Worm (Caenorhabditis elegans) whole organism, L1 larva: Measurements from ENCODE around the gene F32H5.4.
A peak's percentile ranks its signal among the peaks of the same experiment; 100 is the strongest.

ENCODE experiments used
- C16A3.4 ChIP-seq: fragments of 150-350 bp; optimal IDR thresholded peaks from 2 replicates; lab custom pipeline; 2014; ENCODE audit warnings: missing biosample characterization, missing genetic modification characterization
- F16B12.6 ChIP-seq: fragments of 150-350 bp; optimal IDR thresholded peaks from 2 replicates; lab custom pipeline; 2014; ENCODE audit warnings: missing biosample characterization, missing genetic modification characterization
- Y116A8C.19 ChIP-seq: sonication (generic microtip); optimal IDR thresholded peaks from 2 replicates; lab custom pipeline; 2016; ENCODE audit warnings: missing compliant biosample characterization, missing genetic modification characterization, borderline replicate concordance
- aha-1 ChIP-seq: fragments of 150-350 bp; optimal IDR thresholded peaks from 2 replicates; lab custom pipeline; 2014; ENCODE audit warnings: missing biosample characterization, missing genetic modification characterization
- alr-1 ChIP-seq: fragments of 200-800 bp; sonication (Bioruptor generic); optimal IDR thresholded peaks from 2 replicates; lab custom pipeline; 2018; ENCODE audit warnings: borderline replicate concordance, mild to moderate bottlenecking, missing genetic modification characterization, missing compliant biosample characterization
- blmp-1 ChIP-seq: fragments of 150-350 bp; optimal IDR thresholded peaks from 2 replicates; lab custom pipeline; 2014; ENCODE audit warnings: missing biosample characterization, missing genetic modification characterization
- ceh-8 ChIP-seq: fragments of 200-800 bp; sonication (Bioruptor generic); optimal IDR thresholded peaks from 2 replicates; lab custom pipeline; 2018; ENCODE audit warnings: mild to moderate bottlenecking, missing genetic modification characterization, moderate library complexity, missing compliant biosample characterization
- ceh-82 ChIP-seq, 3 experiments: fragments of 150-350 bp in 1 of 3; sonication (generic microtip) in 2 of 3; optimal IDR thresholded peaks; 2 replicates each; lab custom pipeline; 2014 to 2017; ENCODE audit warnings: missing biosample characterization in 3 of 3, missing genetic modification characterization in 3 of 3
- ceh-88 ChIP-seq: fragments of 200-800 bp; sonication (Bioruptor generic); IDR thresholded peaks from 2 replicates; pipeline ENCODE4 v1.3.6; 2022; ENCODE audit warnings: missing genetic modification characterization, missing compliant biosample characterization
- ces-1 ChIP-seq: fragments of 150-350 bp; optimal IDR thresholded peaks from 2 replicates; lab custom pipeline; 2014; ENCODE audit warnings: missing biosample characterization, missing genetic modification reagents, missing genetic modification characterization
- efl-3 ChIP-seq: fragments of 200-800 bp; sonication (Bioruptor generic); optimal IDR thresholded peaks from 2 replicates; lab custom pipeline; 2018; ENCODE audit warnings: mild to moderate bottlenecking, missing genetic modification characterization, missing compliant biosample characterization
- egl-13 ChIP-seq: sonication (generic microtip); optimal IDR thresholded peaks from 2 replicates; lab custom pipeline; 2016; ENCODE audit warnings: missing genotype, missing genetic modification reagents, missing genetic modification characterization, missing compliant biosample characterization
- egl-27 ChIP-seq, 2 experiments: fragments of 150-350 bp in 1 of 2; sonication (generic microtip); optimal IDR thresholded peaks; 3 replicates each; lab custom pipeline; 2017 to 2018; ENCODE audit warnings: missing biosample characterization in 2 of 2, missing genetic modification characterization in 2 of 2, missing genetic modification reagents in 2 of 2
- fkh-10 ChIP-seq: sonication (generic microtip); optimal IDR thresholded peaks from 2 replicates; lab custom pipeline; 2017; ENCODE audit warnings: missing biosample characterization, missing genetic modification reagents, missing genetic modification characterization
- fkh-4 ChIP-seq: sonication (generic microtip); optimal IDR thresholded peaks from 2 replicates; lab custom pipeline; 2016; ENCODE audit warnings: missing compliant biosample characterization, missing genetic modification characterization, borderline replicate concordance
- hpl-2 ChIP-seq: fragments of 150-350 bp; optimal IDR thresholded peaks from 2 replicates; lab custom pipeline; 2014; ENCODE audit warnings: missing biosample characterization, missing genetic modification reagents, missing genetic modification characterization
- isw-1 ChIP-seq: fragments of 200-800 bp; sonication (Bioruptor generic); IDR thresholded peaks from 2 replicates; pipeline ENCODE4 v1.3.6; 2022; ENCODE audit warnings: missing genetic modification characterization, missing compliant biosample characterization
- lin-14 ChIP-seq: fragments of 200-800 bp; sonication (Bioruptor generic); optimal IDR thresholded peaks from 2 replicates; lab custom pipeline; 2018; ENCODE audit warnings: mild to moderate bottlenecking, missing genetic modification characterization, moderate library complexity, missing compliant biosample characterization
- lin-15B ChIP-seq: fragments of 150-350 bp; sonication (generic microtip); optimal IDR thresholded peaks from 3 replicates; lab custom pipeline; 2014; ENCODE audit warnings: missing biosample characterization, missing genetic modification characterization
- lsy-2 ChIP-seq, 2 experiments: fragments of 150-350 bp; optimal IDR thresholded peaks; 2 replicates each; lab custom pipeline; 2014; ENCODE audit warnings: missing biosample characterization in 2 of 2, missing genetic modification characterization in 2 of 2
- mab-9 ChIP-seq: fragments of 200-800 bp; sonication (Bioruptor generic); IDR thresholded peaks from 2 replicates; pipeline ENCODE4 v1.3.6; 2022; ENCODE audit warnings: missing genetic modification reagents, missing genetic modification characterization, missing compliant biosample characterization
- mdl-1 ChIP-seq, 2 experiments: fragments of 150-350 bp; optimal IDR thresholded peaks; 2 replicates each; lab custom pipeline; 2014 to 2017; ENCODE audit warnings: missing biosample characterization in 2 of 2, missing genetic modification characterization in 2 of 2, inconsistent platforms in 1 of 2
- mef-2 ChIP-seq: fragments of 150-350 bp; optimal IDR thresholded peaks from 2 replicates; lab custom pipeline; 2014; ENCODE audit warnings: missing biosample characterization, missing genetic modification characterization
- mep-1 ChIP-seq: fragments of 150-350 bp; optimal IDR thresholded peaks from 2 replicates; lab custom pipeline; 2014; ENCODE audit warnings: missing biosample characterization, missing genetic modification characterization
- nhr-11 ChIP-seq: fragments of 150-350 bp; optimal IDR thresholded peaks from 2 replicates; lab custom pipeline; 2014; ENCODE audit warnings: missing biosample characterization, missing genetic modification characterization
- nhr-12 ChIP-seq: sonication (generic microtip); optimal IDR thresholded peaks from 2 replicates; lab custom pipeline; 2017; ENCODE audit warnings: missing biosample characterization, missing genetic modification characterization
- nhr-19 ChIP-seq: fragments of 200-800 bp; sonication (Bioruptor generic); conservative IDR thresholded peaks from 2 replicates; pipeline ENCODE4 v1.3.6; 2022; ENCODE audit warnings: missing genetic modification characterization, missing compliant biosample characterization
- nhr-20 ChIP-seq: sonication (generic microtip); optimal IDR thresholded peaks from 2 replicates; lab custom pipeline; 2016; ENCODE audit warnings: mild to moderate bottlenecking, missing genetic modification characterization, missing compliant biosample characterization
- nhr-47 ChIP-seq: sonication (generic microtip); optimal IDR thresholded peaks from 2 replicates; lab custom pipeline; 2016; ENCODE audit warnings: mild to moderate bottlenecking, missing genetic modification characterization, moderate library complexity, missing compliant biosample characterization
- nhr-71 ChIP-seq: sonication (generic microtip); optimal IDR thresholded peaks from 2 replicates; lab custom pipeline; 2016; ENCODE audit warnings: mild to moderate bottlenecking, missing genetic modification characterization, moderate library complexity, missing compliant biosample characterization
- nhr-76 ChIP-seq: sonication (generic microtip); optimal IDR thresholded peaks from 2 replicates; lab custom pipeline; 2017; ENCODE audit warnings: missing biosample characterization, missing genetic modification characterization
- nhr-77 ChIP-seq: fragments of 150-350 bp; optimal IDR thresholded peaks from 2 replicates; lab custom pipeline; 2014; ENCODE audit warnings: missing biosample characterization, missing genetic modification characterization
- nhr-84 ChIP-seq: sonication (generic microtip); optimal IDR thresholded peaks from 2 replicates; lab custom pipeline; 2017; ENCODE audit warnings: missing biosample characterization, missing genetic modification characterization
- nhr-85 ChIP-seq: sonication (generic microtip); peaks from one replicate; lab custom pipeline; 2016; ENCODE audit warnings: missing genetic modification characterization, inconsistent platforms, missing compliant biosample characterization
- nhr-90 ChIP-seq: sonication (generic microtip); optimal IDR thresholded peaks from 2 replicates; lab custom pipeline; 2016; ENCODE audit warnings: mild to moderate bottlenecking, missing genetic modification characterization, missing compliant biosample characterization; ENCODE audit not compliant: poor library complexity
- pax-3 ChIP-seq: fragments of 200-800 bp; sonication (Bioruptor generic); optimal IDR thresholded peaks from 2 replicates; lab custom pipeline; 2018; ENCODE audit warnings: mild to moderate bottlenecking, missing genetic modification characterization, moderate library complexity, missing compliant biosample characterization
- snu-23 ChIP-seq: sonication (generic microtip); optimal IDR thresholded peaks from 2 replicates; lab custom pipeline; 2016; ENCODE audit warnings: missing genetic modification characterization, missing compliant biosample characterization
- sup-37 ChIP-seq: fragments of 200-800 bp; sonication (Bioruptor generic); optimal IDR thresholded peaks from 2 replicates; lab custom pipeline; 2018; ENCODE audit warnings: mild to moderate bottlenecking, missing genetic modification characterization, missing compliant biosample characterization
- tbx-2 ChIP-seq: sonication (generic microtip); optimal IDR thresholded peaks from 2 replicates; lab custom pipeline; 2016; ENCODE audit warnings: missing genetic modification characterization, missing compliant biosample characterization
- tlp-1 ChIP-seq: fragments of 150-350 bp; optimal IDR thresholded peaks from 2 replicates; lab custom pipeline; 2014; ENCODE audit warnings: missing biosample characterization, missing genetic modification characterization
- unc-130 ChIP-seq: fragments of 150-350 bp; optimal IDR thresholded peaks from 2 replicates; lab custom pipeline; 2017; ENCODE audit warnings: missing biosample characterization, missing genetic modification characterization, inconsistent platforms
- unc-30 ChIP-seq: sonication (generic microtip); optimal IDR thresholded peaks from 2 replicates; lab custom pipeline; 2017; ENCODE audit warnings: missing biosample characterization, missing genetic modification characterization
- unc-62 ChIP-seq: fragments of 150-350 bp; optimal IDR thresholded peaks from 2 replicates; lab custom pipeline; 2014; ENCODE audit warnings: missing biosample characterization, missing genetic modification reagents, missing genetic modification characterization
- unc-86 ChIP-seq: sonication (generic microtip); optimal IDR thresholded peaks from 2 replicates; lab custom pipeline; 2016; ENCODE audit warnings: missing genetic modification characterization, missing compliant biosample characterization
- unc-98 ChIP-seq: fragments of 200-800 bp; sonication (Bioruptor generic); IDR thresholded peaks from 2 replicates; pipeline ENCODE4 v1.3.6; 2022; ENCODE audit warnings: missing genetic modification characterization, missing compliant biosample characterization
- vab-15 ChIP-seq: sonication (generic microtip); optimal IDR thresholded peaks from 2 replicates; lab custom pipeline; 2017; ENCODE audit warnings: missing genotype, mild to moderate bottlenecking, missing genetic modification characterization, missing compliant biosample characterization
- zag-1 ChIP-seq: fragments of 150-350 bp; optimal IDR thresholded peaks from 2 replicates; lab custom pipeline; 2014; ENCODE audit warnings: missing biosample characterization, missing genetic modification characterization

The F32H5.4 gene

ce11 chrV:13409089-13409488 is 48.7 kb downstream of the F32H5.4 start (continued):
- TF ChIP-seq efl-3 (GFP tag; lab: Kevin White, UChicago), result no peak
- peak; percentile 43 for TF ChIP-seq blmp-1
- TF ChIP-seq ceh-82 (tag; optimal IDR thresholded peaks at IDR 0.05; lab: Kevin White, UChicago), result no peak
- TF ChIP-seq ceh-88 (GFP tag; lab: Robert Waterston, UW), result no peak
- TF ChIP-seq nhr-12, result no peak
- no peak for TF ChIP-seq nhr-77 (tag; lab: Kevin White, UChicago)
- no peak for TF ChIP-seq zag-1 (tag; lab: Kevin White, UChicago)
- no peak for TF ChIP-seq Y116A8C.19 (tag; lab: Kevin White, UChicago)
- TF ChIP-seq mdl-1 (tag; optimal IDR thresholded peaks at IDR 0.05; lab: Kevin White, UChicago), result no peak
- TF ChIP-seq sup-37 (GFP tag; lab: Kevin White, UChicago), result no peak
- TF ChIP-seq lin-14, result peak; percentile 30
- TF ChIP-seq unc-86 (tag; lab: Kevin White, UChicago), result no peak
- TF ChIP-seq aha-1 (tag; lab: Kevin White, UChicago), result no peak
- TF ChIP-seq hpl-2 (GFP tag; lab: Kevin White, UChicago), result no peak
- peak; percentile 61 for TF ChIP-seq nhr-20 (tag; lab: Kevin White, UChicago)
- TF ChIP-seq nhr-85, result peak; percentile 89
- no peak for TF ChIP-seq nhr-76 (tag; lab: Kevin White, UChicago)
- TF ChIP-seq nhr-47 (tag; lab: Kevin White, UChicago), result peak; percentile 71
- no peak for TF ChIP-seq nhr-84 (tag; lab: Kevin White, UChicago)
- no peak for TF ChIP-seq mef-2 (tag; lab: Kevin White, UChicago)
- no peak for TF ChIP-seq vab-15
- no peak for TF ChIP-seq unc-130 (tag; lab: Kevin White, UChicago)
- TF ChIP-seq tbx-2, result peak; percentile 43
- no peak for TF ChIP-seq fkh-10 (GFP tag; lab: Kevin White, UChicago)
- TF ChIP-seq mep-1 (tag; lab: Kevin White, UChicago), result peak; percentile 3
- peak; percentile 56 for TF ChIP-seq fkh-4
- TF ChIP-seq egl-27 (tag; optimal IDR thresholded peaks at IDR 0.05; lab: Kevin White, UChicago), result no peak
- TF ChIP-seq lin-15B (tag; lab: Kevin White, UChicago), result no peak
- no peak for TF ChIP-seq unc-30 (tag; lab: Kevin White, UChicago)
- peak; percentile 54 for TF ChIP-seq nhr-19 (GFP tag; lab: Robert Waterston, UW)
- TF ChIP-seq nhr-71, result peak; percentile 73
- no peak for TF ChIP-seq ces-1 (GFP tag; lab: Kevin White, UChicago)
- peak; percentile 6 for TF ChIP-seq C16A3.4
- TF ChIP-seq tlp-1 (tag; lab: Kevin White, UChicago), result no peak
- TF ChIP-seq isw-1 (GFP tag; lab: Robert Waterston, UW), result no peak
- TF ChIP-seq nhr-11 (tag; lab: Kevin White, UChicago), result no peak
- peak; percentile 44 for TF ChIP-seq snu-23
- TF ChIP-seq egl-13 (tag; lab: Kevin White, UChicago), result peak; percentile 36
- TF ChIP-seq mab-9, result no peak
- peak; percentile 71 for TF ChIP-seq nhr-90 (tag; lab: Kevin White, UChicago)
- TF ChIP-seq pax-3 (tag; lab: Kevin White, UChicago), result peak; percentile 80
- TF ChIP-seq alr-1, result no peak
- no peak for TF ChIP-seq ceh-8 (GFP tag; lab: Kevin White, UChicago)
- TF ChIP-seq F16B12.6 (tag; lab: Kevin White, UChicago), result no peak
- peak; percentile 39 to 53 for TF ChIP-seq lsy-2 (tag; optimal IDR thresholded peaks at IDR 0.05; lab: Kevin White, UChicago)
- TF ChIP-seq unc-98 (GFP tag; lab: Robert Waterston, UW), result no peak
- no peak for TF ChIP-seq unc-62 (GFP tag; lab: Kevin White, UChicago)
